Worm (Caenorhabditis elegans) whole organism, dauer: ENCODE measurements around the gene M05D6.8.

Source experiments
- unc-62 ChIP-seq: sonication (generic microtip); optimal IDR thresholded peaks from 2 replicates; lab custom pipeline; 2017; ENCODE audit warnings: missing biosample characterization, missing genetic modification reagents, missing genetic modification characterization

Gene M05D6.8

ce11 chrII:8471139-8471538, at the start of gene M05D6.8:
TSS of gene M05D6.8 (minus strand) at chrII:8471239.
- no peak for TF ChIP-seq unc-62 (GFP tag; lab: Kevin White, UChicago)

ce11 chrII:8520625-8521024, 49.6 kb upstream of the M05D6.8 start, which contains the start of gene cht-2:
TSS of gene cht-2 (plus strand) at chrII:8520925.
- TF ChIP-seq unc-62 (GFP tag; lab: Kevin White, UChicago), result no peak

ce11 chrII:8518210-8518609, 47.2 kb upstream of the M05D6.8 start, which contains the start of gene T13H5.8:
TSS of gene T13H5.8 (plus strand) at chrII:8518510.
- no peak for TF ChIP-seq unc-62 (GFP tag; lab: Kevin White, UChicago)

DNA sequence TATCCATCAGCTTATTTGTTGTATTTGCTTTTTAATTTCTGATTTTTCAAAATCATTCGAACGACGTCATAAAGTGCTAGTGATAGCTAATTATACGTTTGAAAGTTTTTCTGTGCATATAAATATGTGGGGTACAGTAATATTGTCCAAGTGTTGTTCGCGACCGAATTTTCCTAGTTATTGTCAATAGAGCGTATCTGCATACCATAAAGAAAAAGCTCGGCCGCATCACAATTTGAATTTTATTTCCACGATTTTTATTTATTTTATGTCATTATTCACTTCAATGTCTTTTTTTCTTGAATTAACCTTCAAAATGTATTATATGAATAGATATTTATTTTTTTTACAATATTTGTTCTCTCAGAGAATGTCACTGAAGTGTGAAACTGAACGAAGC, 45.7 kb upstream of the M05D6.8 start, which contains the start of gene rnh-2:
Gene rnh-2 (plus strand): TSS at position 368 of the 400 bp plus-strand sequence.
- TF ChIP-seq unc-62 (GFP tag; lab: Kevin White, UChicago), result no peak

DNA sequence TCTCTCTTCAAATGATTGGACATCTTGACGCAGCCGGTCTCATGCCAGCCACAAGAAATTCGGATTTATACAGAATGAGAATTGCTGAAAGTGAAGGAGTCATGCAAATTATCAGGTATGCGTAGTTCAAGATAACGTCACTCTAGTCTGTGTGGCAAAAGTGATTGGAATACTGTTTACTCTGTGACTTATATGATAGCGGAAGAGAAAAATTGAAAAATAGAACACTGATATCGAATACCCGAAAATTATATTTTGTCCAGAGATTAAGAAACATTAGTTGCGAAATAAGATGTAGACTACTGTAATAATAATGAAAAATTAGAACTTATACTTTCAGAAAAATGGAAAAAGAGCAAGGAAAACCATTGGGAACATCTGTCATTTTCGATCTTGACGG, 44.5 kb upstream of the M05D6.8 start:
- TF ChIP-seq unc-62 (GFP tag; lab: Kevin White, UChicago), result no peak

DNA sequence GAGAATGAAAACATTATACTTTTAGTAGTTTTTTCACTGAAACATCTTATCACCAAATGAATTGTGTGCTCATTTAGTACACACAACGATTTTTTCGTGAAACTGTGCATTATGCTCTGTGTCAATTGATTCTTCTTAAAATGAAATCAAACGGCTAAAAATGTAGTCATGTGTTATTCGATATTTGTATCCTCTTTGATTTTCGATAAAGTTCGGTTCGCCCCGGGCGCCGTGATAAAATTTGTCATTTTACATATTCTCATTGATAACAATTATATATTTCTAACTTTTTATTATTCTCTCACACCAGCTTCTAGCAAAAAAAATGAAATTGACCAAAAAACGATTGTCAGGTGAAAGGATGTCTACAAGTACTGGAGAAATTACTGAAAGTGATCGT, 43.7 kb upstream of the M05D6.8 start, which contains the start of gene ctg-2:
Gene ctg-2 (plus strand): TSS at position 326 of the 400 bp plus-strand sequence.
- TF ChIP-seq unc-62 (GFP tag; lab: Kevin White, UChicago), result no peak

DNA sequence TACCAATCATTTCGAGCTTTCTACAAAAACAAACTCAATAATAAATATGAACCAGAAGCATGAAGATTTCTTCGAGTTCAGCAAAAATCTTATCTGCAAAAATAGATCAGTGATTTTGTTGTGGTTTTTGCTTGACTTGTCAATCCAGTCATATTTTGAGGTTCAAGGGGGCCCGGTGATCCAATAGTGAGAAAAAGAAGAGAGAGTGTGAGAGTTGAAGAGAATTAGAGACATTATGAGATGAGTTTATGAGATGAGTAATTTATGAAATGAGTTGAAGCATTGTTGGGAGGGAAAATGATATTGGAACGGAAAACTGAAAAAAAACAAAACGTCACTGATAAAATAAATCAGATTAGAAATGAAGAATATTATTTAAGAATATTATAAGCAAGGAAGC, 37.9 kb upstream of the M05D6.8 start, which contains the start of gene T13H5.1:
Gene T13H5.1 (minus strand): TSS at position 101 of the 400 bp plus-strand sequence.
- no peak for TF ChIP-seq unc-62 (GFP tag; lab: Kevin White, UChicago)

DNA sequence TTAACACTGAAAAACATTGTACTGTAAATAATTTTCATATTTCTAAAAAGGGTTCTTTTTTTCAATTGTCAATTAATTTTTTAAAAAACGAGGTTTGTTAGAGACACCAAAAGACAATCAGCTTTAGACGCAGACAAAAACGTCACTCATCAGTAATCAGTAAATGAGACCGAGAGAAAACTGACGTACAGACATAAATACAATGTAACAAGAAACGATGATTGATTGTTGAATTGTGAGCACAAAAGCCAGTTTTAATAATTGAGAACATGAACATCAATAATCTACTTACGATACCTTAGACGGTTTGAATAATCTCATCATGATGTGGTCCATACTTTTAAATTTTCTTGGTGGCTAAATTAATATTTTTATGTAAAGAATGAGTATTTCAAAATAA, 35.7 kb upstream of the M05D6.8 start:
- no peak for TF ChIP-seq unc-62 (GFP tag; lab: Kevin White, UChicago)

DNA sequence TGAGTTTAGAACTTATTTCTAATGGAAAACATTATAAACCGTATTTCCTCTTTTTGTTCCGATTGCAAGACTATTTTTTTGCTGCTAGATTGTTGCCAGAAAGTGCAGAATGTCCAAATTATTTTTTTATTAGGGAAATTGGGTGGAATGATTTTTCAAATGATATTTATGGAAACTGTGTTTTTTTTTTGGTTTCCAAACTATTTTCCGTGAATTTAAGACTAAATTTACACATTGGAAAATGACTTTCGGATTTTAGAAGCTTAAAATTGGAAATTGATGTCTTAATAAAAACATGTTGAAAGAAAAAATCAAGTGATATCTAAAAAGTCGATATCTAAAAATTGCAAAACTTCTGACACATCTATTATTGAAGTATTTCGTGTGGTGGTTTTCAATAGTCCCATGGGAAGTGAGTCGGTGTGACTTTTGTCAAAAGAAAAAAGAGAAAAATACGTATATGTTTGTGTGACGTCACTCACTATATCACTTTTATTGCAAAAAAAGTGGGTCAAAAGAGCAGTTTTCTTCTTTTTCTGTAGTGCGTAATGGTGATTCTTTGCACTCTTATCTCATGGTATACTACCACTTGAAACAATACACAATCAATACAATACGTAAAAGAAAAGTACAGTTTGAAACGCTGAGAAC, 33.2 kb upstream of the M05D6.8 start:
- no peak for TF ChIP-seq unc-62 (GFP tag; lab: Kevin White, UChicago)

- TF ChIP-seq unc-62 (GFP tag; lab: Kevin White, UChicago), result no peak
Observed at ce11 chrII:8499021-8499420, 28.0 kb upstream of the M05D6.8 start.

- no peak for TF ChIP-seq unc-62 (GFP tag; lab: Kevin White, UChicago)
Observed at ce11 chrII:8498173-8498572, 27.1 kb upstream of the M05D6.8 start.

DNA sequence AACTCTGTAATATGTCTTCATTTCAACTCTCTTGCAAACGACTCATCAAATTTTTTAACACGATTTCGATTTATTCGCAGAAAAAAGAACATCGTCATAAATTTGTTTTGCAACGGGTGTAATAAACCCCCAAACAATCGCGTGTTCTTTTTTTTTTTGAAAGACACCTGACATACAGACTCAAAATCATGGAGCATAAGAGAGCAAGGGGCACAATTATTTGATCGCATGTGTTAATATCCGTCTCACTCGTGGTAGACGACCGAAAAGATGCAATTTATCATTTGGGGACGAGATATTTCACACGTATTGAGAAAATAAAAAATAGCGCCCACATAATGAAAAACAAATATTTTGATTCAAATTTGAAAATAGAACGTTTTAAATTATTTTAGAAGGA, 25.1 kb upstream of the M05D6.8 start:
- TF ChIP-seq unc-62 (GFP tag; lab: Kevin White, UChicago), result no peak

- no peak for TF ChIP-seq unc-62 (GFP tag; lab: Kevin White, UChicago)
Observed at ce11 chrII:8494228-8494717, 23.2 kb upstream of the M05D6.8 start, which contains the start of gene M05D6.9. TSS of gene M05D6.9 (plus strand) at chrII:8494278.

DNA sequence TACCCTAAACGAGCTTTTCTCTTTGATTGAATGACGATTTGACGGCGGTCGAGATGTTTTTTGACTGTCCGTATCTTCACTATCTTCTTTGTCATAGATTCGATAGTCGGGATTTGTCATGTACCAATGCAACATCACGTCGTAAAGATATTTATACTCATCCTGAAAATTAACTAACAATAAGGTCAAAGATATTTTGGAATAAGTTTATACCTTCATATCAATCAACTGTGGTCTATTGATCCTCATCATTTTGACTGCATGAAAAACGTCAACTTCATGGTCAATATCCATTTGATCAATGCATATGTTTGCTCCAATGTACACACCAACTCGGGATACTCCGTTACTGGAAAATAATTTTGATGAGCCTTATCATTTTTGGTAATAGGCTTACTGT, 17.1 kb upstream of the M05D6.8 start:
- no peak for TF ChIP-seq unc-62 (GFP tag; lab: Kevin White, UChicago)

DNA sequence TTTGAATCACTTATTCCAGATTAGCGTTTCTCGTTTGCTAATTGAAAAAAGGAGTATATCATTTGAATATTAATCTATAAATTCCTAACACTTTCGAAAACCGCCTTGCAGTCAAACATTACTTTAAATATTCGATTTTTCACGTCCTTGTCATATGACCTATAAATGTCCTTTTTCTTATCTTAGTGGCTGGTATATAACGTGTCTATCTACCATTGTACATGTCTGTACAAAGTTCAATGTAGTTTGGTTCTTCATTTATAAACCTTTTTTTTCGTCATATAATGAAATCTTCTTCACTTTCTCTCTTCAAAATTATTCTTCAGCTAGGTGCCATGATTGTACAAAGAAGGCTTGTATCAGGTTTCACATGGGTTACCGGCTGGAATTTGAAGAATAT, 14.6 kb upstream of the M05D6.8 start, which contains the start of gene gbh-2:
Gene gbh-2 (plus strand): TSS at position 277 of the 400 bp plus-strand sequence.
- TF ChIP-seq unc-62 (GFP tag; lab: Kevin White, UChicago), result no peak

ce11 chrII:8484546-8484945, 13.5 kb upstream of the M05D6.8 start:
- no peak for TF ChIP-seq unc-62 (GFP tag; lab: Kevin White, UChicago)

ce11 chrII:8483793-8484186, 12.8 kb upstream of the M05D6.8 start, which contains the start of gene taap-1:
TSS of gene taap-1 (minus strand) at chrII:8483871.
- no peak for TF ChIP-seq unc-62 (GFP tag; lab: Kevin White, UChicago)
